Fruit fly (Drosophila melanogaster) whole organism, embryonic: ENCODE data around the gene Cyp4ac3.

Source experiments
- CG1024 ChIP-seq: fragments of 200-800 bp; sonication (Bioruptor generic); IDR thresholded peaks from 2 replicates; pipeline ENCODE4 v1.3.6; 2022; ENCODE audit warnings: missing biosample characterization, missing genetic modification characterization
- CG10366 ChIP-seq: fragments of 200-800 bp; sonication (Bioruptor generic); IDR thresholded peaks from 2 replicates; pipeline ENCODE4 v1.3.6; 2022; ENCODE audit warnings: missing biosample characterization, missing genetic modification characterization
- CG14050 ChIP-seq: fragments of 200-800 bp; sonication (Bioruptor generic); IDR thresholded peaks from 3 replicates; pipeline ENCODE4 v1.3.6; 2022; ENCODE audit warnings: missing biosample characterization, missing genetic modification characterization
- CG14441 ChIP-seq: fragments of 200-800 bp; sonication (Bioruptor generic); IDR thresholded peaks from 2 replicates; pipeline ENCODE4 v1.3.6; 2022; ENCODE audit warnings: missing biosample characterization, missing genetic modification characterization
- CG14965 ChIP-seq: fragments of 200-800 bp; sonication (Bioruptor generic); optimal IDR thresholded peaks from 2 replicates; lab custom pipeline; 2016; ENCODE audit warnings: missing biosample characterization, missing genetic modification characterization, borderline replicate concordance
- CG4730 ChIP-seq: fragments of 200-800 bp; sonication (Bioruptor generic); IDR thresholded peaks from 2 replicates; pipeline ENCODE4 v1.3.6; 2022; ENCODE audit warnings: missing biosample characterization, missing genetic modification characterization
- CG9727 ChIP-seq: fragments of 200-800 bp; sonication (Bioruptor generic); optimal IDR thresholded peaks from 3 replicates; lab custom pipeline; 2017; ENCODE audit warnings: missing biosample characterization, mild to moderate bottlenecking, missing genetic modification characterization
- Hr78 ChIP-seq, 2 experiments: fragments of 200-800 bp in 1 of 2; fragments of >200 bp in 1 of 2; sonication (Bioruptor generic) in 1 of 2; optimal IDR thresholded peaks; 2 replicates each; lab custom pipeline; 2017 to 2019; ENCODE audit warnings: missing biosample characterization in 2 of 2, missing genetic modification characterization in 2 of 2, mild to moderate bottlenecking in 1 of 2, moderate library complexity in 1 of 2
- Lpt ChIP-seq: fragments of >200 bp; optimal IDR thresholded peaks from 2 replicates; lab custom pipeline; 2018; ENCODE audit warnings: missing biosample characterization, missing genetic modification characterization
- tup ChIP-seq: fragments of 200-800 bp; sonication (Bioruptor generic); optimal IDR thresholded peaks from 2 replicates; lab custom pipeline; 2016; ENCODE audit warnings: missing biosample characterization, mild to moderate bottlenecking, missing genetic modification characterization, moderate library complexity

DNA sequence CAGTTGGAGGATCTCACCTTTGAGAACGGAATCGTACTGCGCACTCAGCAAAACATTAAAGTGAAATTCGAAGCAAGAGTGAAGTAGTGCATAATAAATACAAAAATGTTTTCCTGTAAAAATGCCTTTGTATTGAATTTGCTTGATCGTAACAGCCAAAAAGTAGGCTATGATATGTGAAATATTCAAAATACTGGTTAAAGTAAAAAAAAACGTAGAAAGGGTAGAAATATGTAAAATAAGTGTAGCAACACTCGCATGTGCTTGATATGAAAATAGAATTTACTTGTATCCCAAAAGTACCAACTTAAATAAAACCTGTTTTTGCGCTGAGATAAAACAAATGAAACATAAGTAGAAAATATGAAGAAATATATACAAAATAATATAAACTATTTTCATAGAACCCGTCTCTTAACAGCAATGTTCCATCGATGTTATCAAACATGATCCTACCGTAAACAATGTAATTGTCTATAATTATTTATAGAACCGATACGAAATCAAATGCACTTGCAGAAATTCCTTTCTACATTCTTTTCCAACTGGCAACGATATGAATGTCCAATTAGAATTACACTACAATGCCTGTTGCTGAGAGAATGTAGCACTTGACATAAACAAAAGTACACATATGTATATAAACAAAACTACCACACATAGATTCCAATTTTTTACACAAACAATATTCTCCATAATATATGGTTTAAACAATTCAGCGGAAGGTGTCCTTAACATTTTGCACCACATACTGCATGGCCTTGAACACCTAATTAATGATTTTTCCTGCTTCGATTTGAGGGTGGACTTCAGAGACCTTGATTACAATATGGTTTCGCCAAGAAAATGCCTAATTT lies 2.1 kb downstream of the Cyp4ac3 start:
- TF ChIP-seq CG4730 (GFP tag; lab: Robert Waterston, UW) (no peak), CG14050 (GFP tag; lab: Robert Waterston, UW) (no peak), CG10366 (GFP tag; lab: Robert Waterston, UW) (no peak), tup (GFP tag; lab: Kevin White, UChicago) (no peak), CG14965 (GFP tag; lab: Kevin White, UChicago) (no peak), CG9727 (GFP tag; lab: Kevin White, UChicago) (no peak), Lpt (no peak), Hr78 (GFP tag; optimal IDR thresholded peaks at IDR 0.05; lab: Kevin White, UChicago) (no peak), CG14441 (no peak), CG1024 (GFP tag; lab: Robert Waterston, UW) (no peak)
